Fruit fly (Drosophila melanogaster) whole organism: Measurements from ENCODE around the gene Muc68E.

Experiments used
- CG8478 ChIP-seq: fragments of >200 bp; optimal IDR thresholded peaks from 2 replicates; lab custom pipeline; 2018; ENCODE audit warnings: inconsistent platforms
- Dll ChIP-seq: fragments of >200 bp; optimal IDR thresholded peaks from 2 replicates; lab custom pipeline; 2017
- EcR ChIP-seq, 2 experiments: fragments of >200 bp; optimal IDR thresholded peaks; 2 replicates each; lab custom pipeline; 2017; ENCODE audit warnings: missing biosample characterization in 2 of 2, missing genetic modification characterization in 2 of 2, missing genetic modification reagents in 2 of 2
- pan ChIP-seq: fragments of >200 bp; optimal IDR thresholded peaks from 2 replicates; lab custom pipeline; 2017
- psq ChIP-seq: fragments of >200 bp; optimal IDR thresholded peaks from 2 replicates; lab custom pipeline; 2017
- usp ChIP-seq: fragments of >200 bp; optimal IDR thresholded peaks from 2 replicates; lab custom pipeline; 2017; ENCODE audit warnings: missing biosample characterization, missing genetic modification characterization, mixed read lengths

DNA sequence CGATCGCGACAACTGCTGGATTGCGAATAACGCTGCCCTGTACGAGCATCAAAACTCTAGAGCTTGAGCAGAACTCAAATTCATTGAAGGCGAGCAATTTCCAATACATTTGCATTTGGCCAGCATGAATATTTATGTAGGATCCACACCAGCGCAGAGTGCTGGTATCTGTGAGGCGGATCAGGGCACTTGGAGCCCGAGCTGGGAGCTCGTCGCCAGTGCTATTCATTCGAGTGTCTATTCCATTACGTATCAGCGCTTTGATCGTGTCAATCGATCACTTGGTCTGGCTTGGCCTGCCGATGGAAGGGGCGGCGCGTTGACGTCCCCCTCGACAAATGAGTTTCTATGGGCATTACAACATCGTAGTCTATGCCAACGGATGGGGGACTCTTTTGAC lies 6.7 kb downstream of the Muc68E start, which contains the start of gene prc:
- no peak for TF ChIP-seq psq (lab: Kevin White, UChicago)
- TF ChIP-seq EcR (GFP tag; optimal IDR thresholded peaks at IDR 0.05; lab: Kevin White, UChicago) = no peak
- no peak for TF ChIP-seq usp (GFP tag; lab: Kevin White, UChicago)
- TF ChIP-seq Dll = no peak
- TF ChIP-seq pan (lab: Kevin White, UChicago) = no peak
- TF ChIP-seq CG8478 (lab: Kevin White, UChicago) = no peak
